Fruit fly (Drosophila melanogaster) whole organism, embryonic: ENCODE results near the gene CG14367.

Source experiments
- Abd-B ChIP-seq: fragments of 200-800 bp; sonication (Bioruptor generic); optimal IDR thresholded peaks from 2 replicates; lab custom pipeline; 2018; ENCODE audit warnings: missing biosample characterization, mild to moderate bottlenecking, missing genetic modification characterization, moderate library complexity
- Antp ChIP-seq: fragments of 200-800 bp; sonication (Bioruptor generic); optimal IDR thresholded peaks from 3 replicates; lab custom pipeline; 2016; ENCODE audit warnings: missing biosample characterization, missing genetic modification characterization
- B-H1 ChIP-seq: fragments of 200-800 bp; sonication (Bioruptor generic); IDR thresholded peaks from 3 replicates; pipeline ENCODE4 v1.3.6; 2022; ENCODE audit warnings: missing biosample characterization, missing genetic modification characterization
- CG10321 ChIP-seq: fragments of 200-800 bp; sonication (Bioruptor generic); IDR thresholded peaks from 2 replicates; pipeline ENCODE4 v1.3.6; 2022; ENCODE audit warnings: missing biosample characterization, missing genetic modification characterization
- CG12219 ChIP-seq: fragments of 200-800 bp; sonication (Bioruptor generic); optimal IDR thresholded peaks from 3 replicates; lab custom pipeline; 2018; ENCODE audit warnings: missing biosample characterization, mild to moderate bottlenecking, missing genetic modification characterization
- CG13894 ChIP-seq: fragments of 200-800 bp; sonication (Bioruptor generic); optimal IDR thresholded peaks from 3 replicates; lab custom pipeline; 2018; ENCODE audit warnings: missing biosample characterization, mild to moderate bottlenecking, missing genetic modification characterization, moderate library complexity
- CG14014 ChIP-seq: fragments of 200-800 bp; sonication (Bioruptor generic); IDR thresholded peaks from 2 replicates; pipeline ENCODE4 v1.3.6; 2022; ENCODE audit warnings: missing biosample characterization, missing genetic modification characterization
- CG14050 ChIP-seq: fragments of 200-800 bp; sonication (Bioruptor generic); IDR thresholded peaks from 3 replicates; pipeline ENCODE4 v1.3.6; 2022; ENCODE audit warnings: missing biosample characterization, missing genetic modification characterization
- CG15514 ChIP-seq: fragments of 200-800 bp; sonication (Bioruptor generic); optimal IDR thresholded peaks from 3 replicates; lab custom pipeline; 2017; ENCODE audit warnings: missing biosample characterization, missing genetic modification characterization, mild to moderate bottlenecking, moderate library complexity, missing genetic modification reagents
- CG15696 ChIP-seq: fragments of 200-800 bp; sonication (Bioruptor generic); optimal IDR thresholded peaks from 2 replicates; lab custom pipeline; 2019; ENCODE audit warnings: missing biosample characterization, mild to moderate bottlenecking, missing genetic modification characterization, moderate library complexity
- CG17328 ChIP-seq: fragments of 200-800 bp; sonication (Bioruptor generic); IDR thresholded peaks from 2 replicates; pipeline ENCODE4 v1.3.6; 2022; ENCODE audit warnings: missing biosample characterization, missing genetic modification characterization
- CG31388 ChIP-seq: fragments of 200-800 bp; sonication (Bioruptor generic); optimal IDR thresholded peaks from 2 replicates; lab custom pipeline; 2016; ENCODE audit warnings: missing biosample characterization, missing genetic modification characterization
- CG33213 ChIP-seq: fragments of 200-800 bp; sonication (Bioruptor generic); optimal IDR thresholded peaks from 3 replicates; lab custom pipeline; 2016; ENCODE audit warnings: missing biosample characterization, missing genetic modification characterization
- CG7372 ChIP-seq: fragments of 200-800 bp; sonication (Bioruptor generic); IDR thresholded peaks from 2 replicates; pipeline ENCODE4 v1.3.6; 2022; ENCODE audit warnings: missing biosample characterization, missing genetic modification characterization
- GATAe ChIP-seq: fragments of 200-800 bp; sonication (Bioruptor generic); conservative IDR thresholded peaks from 2 replicates; pipeline ENCODE4 v1.3.6; 2022; ENCODE audit warnings: missing biosample characterization, missing genetic modification characterization
- Gug ChIP-seq: fragments of 200-800 bp; sonication (Bioruptor generic); IDR thresholded peaks from 4 replicates; pipeline ENCODE4 v1.3.6; 2022; ENCODE audit warnings: missing biosample characterization, missing genetic modification characterization
- HLH3B ChIP-seq: fragments of 200-800 bp; sonication (Bioruptor generic); IDR thresholded peaks from 2 replicates; pipeline ENCODE4 v1.3.6; 2022; ENCODE audit warnings: missing biosample characterization, missing genetic modification characterization
- HmgZ ChIP-seq: fragments of 200-800 bp; sonication (Bioruptor generic); optimal IDR thresholded peaks from 2 replicates; lab custom pipeline; 2018; ENCODE audit warnings: missing biosample characterization, mild to moderate bottlenecking, missing genetic modification characterization
- Med ChIP-seq: fragments of 200-800 bp; sonication (Bioruptor generic); peaks from one replicate; lab custom pipeline; 2016; ENCODE audit warnings: missing biosample characterization, missing genetic modification characterization, mild to moderate bottlenecking, inconsistent platforms, moderate library complexity
- Mrtf ChIP-seq: fragments of 200-800 bp; sonication (Bioruptor generic); IDR thresholded peaks from 3 replicates; pipeline ENCODE4 v1.3.6; 2022; ENCODE audit warnings: missing biosample characterization, missing genetic modification characterization
- Pdp1 ChIP-seq, 2 experiments: fragments of 200-800 bp; sonication (Bioruptor generic); optimal IDR thresholded peaks; 3 replicates each; lab custom pipeline; 2016; ENCODE audit warnings: missing biosample characterization in 2 of 2, missing genetic modification characterization in 2 of 2, mild to moderate bottlenecking in 1 of 2, moderate library complexity in 1 of 2
- Rfx ChIP-seq: fragments of 200-800 bp; sonication (Bioruptor generic); IDR thresholded peaks from 2 replicates; pipeline ENCODE4 v1.3.6; 2022; ENCODE audit warnings: missing biosample characterization, missing genetic modification characterization
- Scr ChIP-seq: fragments of 200-800 bp; sonication (Bioruptor generic); IDR thresholded peaks from 2 replicates; pipeline ENCODE4 v1.3.6; 2022; ENCODE audit warnings: missing biosample characterization, missing genetic modification characterization; ENCODE audit not compliant: partially characterized antibody
- ac ChIP-seq: fragments of 200-800 bp; sonication (Bioruptor generic); optimal IDR thresholded peaks from 3 replicates; lab custom pipeline; 2017; ENCODE audit warnings: missing biosample characterization, mild to moderate bottlenecking, missing genetic modification characterization
- al ChIP-seq: fragments of 200-800 bp; sonication (Bioruptor generic); IDR thresholded peaks from 2 replicates; pipeline ENCODE4 v1.3.6; 2022; ENCODE audit warnings: missing biosample characterization, missing genetic modification characterization
- amos ChIP-seq: fragments of 200-800 bp; sonication (Bioruptor generic); IDR thresholded peaks from 2 replicates; pipeline ENCODE4 v1.3.6; 2022; ENCODE audit warnings: missing biosample characterization, missing genetic modification characterization; ENCODE audit not compliant: partially characterized antibody
- ase ChIP-seq: fragments of 200-800 bp; sonication (Bioruptor generic); IDR thresholded peaks from 3 replicates; pipeline ENCODE4 v1.3.6; 2022; ENCODE audit warnings: missing biosample characterization, missing genetic modification characterization
- cg ChIP-seq: fragments of 200-800 bp; sonication (Bioruptor generic); optimal IDR thresholded peaks from 3 replicates; lab custom pipeline; 2019; ENCODE audit warnings: missing biosample characterization, mild to moderate bottlenecking, missing genetic modification characterization, moderate library complexity
- chn ChIP-seq: fragments of 200-800 bp; sonication (Bioruptor generic); optimal IDR thresholded peaks from 2 replicates; lab custom pipeline; 2016; ENCODE audit warnings: missing biosample characterization, missing genetic modification characterization
- cwo ChIP-seq: fragments of 200-800 bp; sonication (Bioruptor generic); optimal IDR thresholded peaks from 3 replicates; lab custom pipeline; 2017; ENCODE audit warnings: missing biosample characterization, missing genetic modification characterization, mild to moderate bottlenecking, moderate library complexity, missing genetic modification reagents
- disco-r ChIP-seq: fragments of 200-800 bp; sonication (Bioruptor generic); optimal IDR thresholded peaks from 2 replicates; lab custom pipeline; 2016; ENCODE audit warnings: missing biosample characterization, missing genetic modification characterization
- ewg ChIP-seq: fragments of 200-800 bp; sonication (Bioruptor generic); optimal IDR thresholded peaks from 3 replicates; lab custom pipeline; 2017; ENCODE audit warnings: mild to moderate bottlenecking, missing biosample characterization, missing genetic modification reagents, missing genetic modification characterization
- fd102C ChIP-seq: fragments of 200-800 bp; sonication (Bioruptor generic); optimal IDR thresholded peaks from 2 replicates; lab custom pipeline; 2018; ENCODE audit warnings: missing biosample characterization, mild to moderate bottlenecking, missing genetic modification characterization, moderate library complexity
- ftz-f1 ChIP-seq: fragments of 200-800 bp; sonication (Bioruptor generic); optimal IDR thresholded peaks from 2 replicates; lab custom pipeline; 2016; ENCODE audit warnings: missing biosample characterization, missing genetic modification characterization
- gem ChIP-seq: fragments of 200-800 bp; sonication (Bioruptor generic); optimal IDR thresholded peaks from 2 replicates; lab custom pipeline; 2019; ENCODE audit warnings: missing biosample characterization, mild to moderate bottlenecking, missing genetic modification characterization, moderate library complexity
- gro ChIP-seq: fragments of 200-800 bp; sonication (Bioruptor generic); optimal IDR thresholded peaks from 2 replicates; lab custom pipeline; 2016; ENCODE audit warnings: missing biosample characterization, missing genetic modification characterization
- h ChIP-seq: fragments of >200 bp; optimal IDR thresholded peaks from 2 replicates; lab custom pipeline; 2017
- ind ChIP-seq: fragments of 200-800 bp; sonication (Bioruptor generic); optimal IDR thresholded peaks from 3 replicates; lab custom pipeline; 2016; ENCODE audit warnings: missing biosample characterization, missing genetic modification characterization
- insv ChIP-seq, 2 experiments: fragments of 200-800 bp; sonication (Bioruptor generic); optimal IDR thresholded peaks; 3 replicates each; lab custom pipeline; 2016 to 2018; ENCODE audit warnings: missing biosample characterization in 2 of 2, missing genetic modification characterization in 2 of 2
- kah ChIP-seq: fragments of 200-800 bp; sonication (Bioruptor generic); optimal IDR thresholded peaks from 2 replicates; lab custom pipeline; 2018; ENCODE audit warnings: missing biosample characterization, mild to moderate bottlenecking, missing genetic modification characterization
- lov ChIP-seq, 2 experiments: fragments of 200-800 bp in 1 of 2; fragments of >200 bp in 1 of 2; sonication (Bioruptor generic) in 1 of 2; IDR thresholded peaks in 1 of 2; optimal IDR thresholded peaks in 1 of 2; 2 replicates in 1 of 2; 3 replicates in 1 of 2; pipeline versions ENCODE4 v1.3.6 to Lab custom; 2017 to 2022; ENCODE audit warnings: missing biosample characterization in 1 of 2, missing genetic modification characterization in 1 of 2
- luna ChIP-seq: fragments of 200-800 bp; sonication (Bioruptor generic); optimal IDR thresholded peaks from 2 replicates; lab custom pipeline; 2016; ENCODE audit warnings: missing biosample characterization, missing genetic modification characterization
- mirr ChIP-seq: fragments of 200-800 bp; sonication (Bioruptor generic); optimal IDR thresholded peaks from 3 replicates; lab custom pipeline; 2018; ENCODE audit warnings: missing biosample characterization, mild to moderate bottlenecking, missing genetic modification characterization
- nom ChIP-seq: fragments of 200-800 bp; sonication (Bioruptor generic); optimal IDR thresholded peaks from 2 replicates; lab custom pipeline; 2017; ENCODE audit warnings: missing biosample characterization, missing genetic modification characterization, mild to moderate bottlenecking, moderate library complexity, missing genetic modification reagents
- repo ChIP-seq: fragments of 200-800 bp; sonication (Bioruptor generic); optimal IDR thresholded peaks from 2 replicates; lab custom pipeline; 2016; ENCODE audit warnings: missing biosample characterization, missing genetic modification characterization
- run ChIP-seq: fragments of 200-800 bp; sonication (Bioruptor generic); optimal IDR thresholded peaks from 3 replicates; lab custom pipeline; 2018; ENCODE audit warnings: missing biosample characterization, mild to moderate bottlenecking, missing genetic modification characterization
- vvl ChIP-seq: fragments of 200-800 bp; sonication (Bioruptor generic); IDR thresholded peaks from 2 replicates; pipeline ENCODE4 v1.3.6; 2022; ENCODE audit warnings: missing biosample characterization, missing genetic modification characterization
- zen ChIP-seq: fragments of 200-800 bp; sonication (Bioruptor generic); optimal IDR thresholded peaks from 3 replicates; lab custom pipeline; 2018; ENCODE audit warnings: missing biosample characterization, mild to moderate bottlenecking, missing genetic modification characterization, moderate library complexity
- zfh2 ChIP-seq: fragments of 200-800 bp; sonication (Bioruptor generic); optimal IDR thresholded peaks from 2 replicates; lab custom pipeline; 2016; ENCODE audit warnings: missing biosample characterization, missing genetic modification characterization

CG14367 gene

DNA sequence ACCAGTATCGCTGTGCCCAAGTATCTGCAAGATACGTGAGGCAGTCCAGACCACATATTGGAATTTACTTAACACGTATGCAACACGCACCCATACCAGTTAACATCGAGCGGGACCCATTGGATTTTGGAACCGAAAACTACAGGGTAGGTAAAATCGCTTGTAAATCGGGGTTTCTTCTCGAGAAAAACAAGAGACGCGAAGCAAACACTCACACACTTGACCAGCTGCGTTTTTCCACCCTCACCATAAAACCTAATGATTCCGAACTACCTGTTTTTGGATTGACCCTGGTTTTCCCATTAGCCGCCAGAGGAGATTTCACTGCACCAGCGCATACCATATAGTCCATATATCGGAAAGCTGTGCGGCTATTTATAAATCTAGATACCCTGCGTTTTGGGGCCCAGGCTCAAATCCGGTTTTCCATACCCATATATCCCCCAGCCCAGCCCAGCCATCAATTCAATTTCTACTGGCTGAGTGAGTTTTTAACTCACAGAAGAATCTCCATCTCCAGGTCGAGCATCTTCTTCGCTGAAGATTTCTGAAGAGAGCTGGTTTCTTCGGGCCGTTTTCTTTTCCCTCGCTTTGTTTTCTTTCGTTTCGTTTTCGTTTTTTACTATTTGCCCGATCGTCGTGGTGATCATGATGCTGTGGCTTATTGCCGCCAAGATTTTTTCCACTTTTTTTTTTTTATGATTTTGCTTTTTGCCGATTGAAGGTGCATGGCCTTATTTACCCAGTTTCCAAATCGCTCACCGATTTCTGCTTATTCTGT lies 22.0 kb downstream of the CG14367 start (continued):
- TF ChIP-seq CG15514 = no peak
- TF ChIP-seq amos = no peak
- peak; percentile 85 for TF ChIP-seq nom
- no peak for TF ChIP-seq CG12219 (GFP tag; lab: Kevin White, UChicago)
- peak; percentile 51 for TF ChIP-seq CG13894 (tag; lab: Kevin White, UChicago)
- peak; percentile 73 for TF ChIP-seq zen (tag; lab: Kevin White, UChicago)
- no peak for TF ChIP-seq lov (optimal IDR thresholded peaks at IDR 0.05; lab: Kevin White, UChicago)
- no peak for TF ChIP-seq lov (GFP tag; IDR thresholded peaks at IDR 0.05; lab: Robert Waterston, UW)
- TF ChIP-seq HmgZ (tag; lab: Kevin White, UChicago) = no peak
- TF ChIP-seq ewg = no peak
- peak; percentile 27 for TF ChIP-seq ac
- TF ChIP-seq mirr (GFP tag; lab: Kevin White, UChicago) = no peak
- no peak for TF ChIP-seq repo (GFP tag; lab: Kevin White, UChicago)
- TF ChIP-seq ind (GFP tag; lab: Kevin White, UChicago) = no peak
- no peak for TF ChIP-seq run (tag; lab: Kevin White, UChicago)
- peak; percentile 34 for TF ChIP-seq Med (GFP tag; lab: Kevin White, UChicago)
- no peak for TF ChIP-seq chn
- TF ChIP-seq gro (GFP tag; lab: Kevin White, UChicago) = no peak
- TF ChIP-seq insv (GFP tag; optimal IDR thresholded peaks at IDR 0.05; lab: Kevin White, UChicago) = peak in 1 of 2 experiments; percentile 66
- TF ChIP-seq Gug = no peak
- no peak for TF ChIP-seq ftz-f1

DNA sequence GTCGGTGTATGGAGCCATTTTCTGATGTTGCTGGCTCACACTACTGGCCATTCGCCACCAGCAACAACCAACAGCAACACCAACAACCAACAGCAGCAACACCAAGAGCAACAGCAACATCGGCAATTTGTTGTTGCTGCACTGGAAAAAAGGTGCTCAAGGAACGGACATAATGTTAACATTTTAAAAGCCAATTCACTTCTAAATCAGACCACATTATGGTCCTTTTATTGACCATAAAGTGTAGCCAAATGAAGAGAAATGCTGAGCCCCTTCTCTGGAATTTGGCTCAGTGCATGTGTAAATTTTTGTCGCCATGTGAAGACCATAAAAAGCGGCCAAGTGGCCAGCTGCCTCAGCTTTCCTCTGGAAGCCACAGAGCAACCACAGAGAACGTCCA lies 23.0 kb downstream of the CG14367 start:
- TF ChIP-seq Abd-B (GFP tag; lab: Kevin White, UChicago) (peak; percentile 21), zfh2 (no peak), Mrtf (GFP tag; lab: Robert Waterston, UW) (no peak), cg (GFP tag; lab: Kevin White, UChicago) (no peak), gem (tag; lab: Kevin White, UChicago) (peak; percentile 59), GATAe (GFP tag; lab: Robert Waterston, UW) (no peak), Pdp1 (GFP tag; optimal IDR thresholded peaks at IDR 0.05; lab: Kevin White, UChicago) (peak; percentile 12 to 64), nom (peak; percentile 62), cwo (GFP tag; lab: Kevin White, UChicago) (no peak), Scr (no peak), CG14050 (GFP tag; lab: Robert Waterston, UW) (peak; percentile 35; the same call in 1 of the 3 replicates), CG15696 (tag; lab: Kevin White, UChicago) (no peak), Med (GFP tag; lab: Kevin White, UChicago) (peak; percentile 95), CG17328 (GFP tag; lab: Robert Waterston, UW) (peak; percentile 60), Antp (GFP tag; lab: Kevin White, UChicago) (peak; percentile 59), B-H1 (GFP tag; lab: Robert Waterston, UW) (peak; percentile 25; the same call in 1 of the 3 replicates), h (lab: Kevin White, UChicago) (no peak), disco-r (GFP tag; lab: Kevin White, UChicago) (no peak), fd102C (GFP tag; lab: Kevin White, UChicago) (no peak), al (GFP tag; lab: Robert Waterston, UW) (no peak), Rfx (GFP tag; lab: Robert Waterston, UW) (peak; percentile 35; the same call in 1 of the 2 replicates), ase (0 out of 3 replicates have a peak, but pooled peaks have one; percentile 49), kah (GFP tag; lab: Kevin White, UChicago) (no peak), HLH3B (GFP tag; lab: Robert Waterston, UW) (peak; percentile 60), vvl (GFP tag; lab: Robert Waterston, UW) (peak; percentile 68), luna (GFP tag; lab: Kevin White, UChicago) (no peak), CG33213 (GFP tag; lab: Kevin White, UChicago) (peak; percentile 41), CG14014 (GFP tag; lab: Robert Waterston, UW) (peak; percentile 31; the same call in 1 of the 2 replicates), CG7372 (GFP tag; lab: Robert Waterston, UW) (0 out of 2 replicates have a peak, but pooled peaks have one; percentile 29), CG31388 (GFP tag; lab: Kevin White, UChicago) (no peak), CG10321 (GFP tag; lab: Robert Waterston, UW) (no peak)
